Fruit fly (Drosophila melanogaster) whole organism, embryonic: ENCODE data around the gene CG13896.

Experiments used
- Bgb ChIP-seq: fragments of 200-800 bp; sonication (Bioruptor generic); IDR thresholded peaks from 2 replicates; pipeline ENCODE4 v1.3.6; 2022; ENCODE audit warnings: missing biosample characterization, missing genetic modification characterization; ENCODE audit not compliant: partially characterized antibody
- CG1024 ChIP-seq: fragments of 200-800 bp; sonication (Bioruptor generic); IDR thresholded peaks from 2 replicates; pipeline ENCODE4 v1.3.6; 2022; ENCODE audit warnings: missing biosample characterization, missing genetic modification characterization
- CG10543 ChIP-seq: fragments of 200-800 bp; sonication (Bioruptor generic); optimal IDR thresholded peaks from 3 replicates; lab custom pipeline; 2017; ENCODE audit warnings: missing biosample characterization, mild to moderate bottlenecking, missing genetic modification characterization, moderate library complexity
- CG11247 ChIP-seq: fragments of 200-800 bp; sonication (Bioruptor generic); IDR thresholded peaks from 2 replicates; pipeline ENCODE4 v1.3.6; 2022; ENCODE audit warnings: missing biosample characterization, missing genetic modification characterization
- CG12071 ChIP-seq: fragments of 200-800 bp; sonication (Bioruptor generic); optimal IDR thresholded peaks from 3 replicates; lab custom pipeline; 2018; ENCODE audit warnings: missing biosample characterization, mild to moderate bottlenecking, missing genetic modification characterization
- CG13287 ChIP-seq: fragments of 200-800 bp; sonication (Bioruptor generic); IDR thresholded peaks from 2 replicates; pipeline ENCODE4 v1.3.6; 2022; ENCODE audit warnings: missing biosample characterization, missing genetic modification characterization; ENCODE audit not compliant: partially characterized antibody
- CG13775 ChIP-seq: fragments of 200-800 bp; sonication (Bioruptor generic); optimal IDR thresholded peaks from 3 replicates; lab custom pipeline; 2017; ENCODE audit warnings: missing biosample characterization, mild to moderate bottlenecking, missing genetic modification characterization
- CG13894 ChIP-seq: fragments of 200-800 bp; sonication (Bioruptor generic); optimal IDR thresholded peaks from 3 replicates; lab custom pipeline; 2018; ENCODE audit warnings: missing biosample characterization, mild to moderate bottlenecking, missing genetic modification characterization, moderate library complexity
- CG14441 ChIP-seq: fragments of 200-800 bp; sonication (Bioruptor generic); IDR thresholded peaks from 2 replicates; pipeline ENCODE4 v1.3.6; 2022; ENCODE audit warnings: missing biosample characterization, missing genetic modification characterization
- CG1529 ChIP-seq: fragments of 200-800 bp; sonication (Bioruptor generic); optimal IDR thresholded peaks from 3 replicates; lab custom pipeline; 2018; ENCODE audit warnings: missing biosample characterization, missing genetic modification characterization
- CG17359 ChIP-seq: fragments of 200-800 bp; sonication (Bioruptor generic); optimal IDR thresholded peaks from 3 replicates; lab custom pipeline; 2018; ENCODE audit warnings: missing biosample characterization, mild to moderate bottlenecking, missing genetic modification characterization, moderate library complexity
- CG17385 ChIP-seq: fragments of 200-800 bp; sonication (Bioruptor generic); optimal IDR thresholded peaks from 3 replicates; lab custom pipeline; 2018; ENCODE audit warnings: missing biosample characterization, mild to moderate bottlenecking, missing genetic modification characterization
- CG1832 ChIP-seq: fragments of 200-800 bp; sonication (Bioruptor generic); optimal IDR thresholded peaks from 2 replicates; lab custom pipeline; 2017; ENCODE audit warnings: missing biosample characterization, mild to moderate bottlenecking, missing genetic modification characterization, inconsistent platforms
- CG18619 ChIP-seq: fragments of 200-800 bp; sonication (Bioruptor generic); optimal IDR thresholded peaks from 3 replicates; lab custom pipeline; 2017; ENCODE audit warnings: missing biosample characterization, mild to moderate bottlenecking, missing genetic modification characterization
- CG30403 ChIP-seq: fragments of 200-800 bp; sonication (Bioruptor generic); optimal IDR thresholded peaks from 3 replicates; lab custom pipeline; 2016; ENCODE audit warnings: missing biosample characterization, missing genetic modification characterization
- CG32772 ChIP-seq: fragments of 200-800 bp; sonication (Bioruptor generic); IDR thresholded peaks from 2 replicates; pipeline ENCODE4 v1.3.6; 2022; ENCODE audit warnings: missing biosample characterization, missing genetic modification characterization
- CG3407 ChIP-seq: fragments of 200-800 bp; sonication (Bioruptor generic); optimal IDR thresholded peaks from 2 replicates; lab custom pipeline; 2018; ENCODE audit warnings: missing biosample characterization, mild to moderate bottlenecking, missing genetic modification characterization
- CG3838 ChIP-seq: fragments of 200-800 bp; sonication (Bioruptor generic); optimal IDR thresholded peaks from 3 replicates; lab custom pipeline; 2016; ENCODE audit warnings: missing biosample characterization, missing genetic modification characterization
- CG4424 ChIP-seq: fragments of 200-800 bp; sonication (Bioruptor generic); optimal IDR thresholded peaks from 3 replicates; lab custom pipeline; 2016; ENCODE audit warnings: missing biosample characterization, missing genetic modification characterization
- CG4617 ChIP-seq: fragments of 200-800 bp; sonication (Bioruptor generic); optimal IDR thresholded peaks from 3 replicates; lab custom pipeline; 2016; ENCODE audit warnings: missing biosample characterization, missing genetic modification characterization, borderline replicate concordance
- CG4707 ChIP-seq: fragments of 200-800 bp; sonication (Bioruptor generic); optimal IDR thresholded peaks from 2 replicates; lab custom pipeline; 2018; ENCODE audit warnings: missing biosample characterization, mild to moderate bottlenecking, missing genetic modification characterization, moderate library complexity
- CG5245 ChIP-seq: fragments of 200-800 bp; sonication (Bioruptor generic); optimal IDR thresholded peaks from 3 replicates; lab custom pipeline; 2016; ENCODE audit warnings: missing biosample characterization, missing genetic modification characterization
- CG7928 ChIP-seq: fragments of 200-800 bp; sonication (Bioruptor generic); optimal IDR thresholded peaks from 2 replicates; lab custom pipeline; 2017; ENCODE audit warnings: missing biosample characterization, mild to moderate bottlenecking, missing genetic modification characterization
- CG8388 ChIP-seq: fragments of 200-800 bp; sonication (Bioruptor generic); optimal IDR thresholded peaks from 2 replicates; lab custom pipeline; 2019; ENCODE audit warnings: missing biosample characterization, mild to moderate bottlenecking, missing genetic modification characterization, moderate library complexity
- CG9817 ChIP-seq: fragments of 200-800 bp; sonication (Bioruptor generic); optimal IDR thresholded peaks from 2 replicates; lab custom pipeline; 2018; ENCODE audit warnings: missing biosample characterization, mild to moderate bottlenecking, missing genetic modification characterization, moderate library complexity
- Dad ChIP-seq: fragments of 200-800 bp; sonication (Bioruptor generic); optimal IDR thresholded peaks from 3 replicates; lab custom pipeline; 2016; ENCODE audit warnings: missing biosample characterization, missing genetic modification characterization
- Gug ChIP-seq: fragments of 200-800 bp; sonication (Bioruptor generic); IDR thresholded peaks from 4 replicates; pipeline ENCODE4 v1.3.6; 2022; ENCODE audit warnings: missing biosample characterization, missing genetic modification characterization
- HLH3B ChIP-seq: fragments of 200-800 bp; sonication (Bioruptor generic); IDR thresholded peaks from 2 replicates; pipeline ENCODE4 v1.3.6; 2022; ENCODE audit warnings: missing biosample characterization, missing genetic modification characterization
- Hsf ChIP-seq: fragments of 200-800 bp; sonication (Bioruptor generic); optimal IDR thresholded peaks from 3 replicates; lab custom pipeline; 2016; ENCODE audit warnings: missing biosample characterization, missing genetic modification characterization
- MTF-1 ChIP-seq: fragments of 200-800 bp; sonication (Bioruptor generic); optimal IDR thresholded peaks from 2 replicates; lab custom pipeline; 2018; ENCODE audit warnings: missing biosample characterization, mild to moderate bottlenecking, missing genetic modification characterization, borderline replicate concordance
- Nf-YA ChIP-seq: fragments of 200-800 bp; sonication (Bioruptor generic); IDR thresholded peaks from 2 replicates; pipeline ENCODE4 v1.3.6; 2022; ENCODE audit warnings: missing biosample characterization, missing genetic modification characterization
- Sox100B ChIP-seq: fragments of 200-800 bp; sonication (Bioruptor generic); optimal IDR thresholded peaks from 3 replicates; lab custom pipeline; 2018; ENCODE audit warnings: missing biosample characterization, mild to moderate bottlenecking, missing genetic modification characterization
- Sox102F ChIP-seq: fragments of 200-800 bp; sonication (Bioruptor generic); optimal IDR thresholded peaks from 2 replicates; lab custom pipeline; 2018; ENCODE audit warnings: missing biosample characterization, mild to moderate bottlenecking, missing genetic modification characterization, moderate library complexity
- Xrp1 ChIP-seq: fragments of 200-800 bp; sonication (Bioruptor generic); IDR thresholded peaks from 2 replicates; pipeline ENCODE4 v1.3.6; 2022; ENCODE audit warnings: missing biosample characterization, missing genetic modification characterization
- amos ChIP-seq: fragments of 200-800 bp; sonication (Bioruptor generic); IDR thresholded peaks from 2 replicates; pipeline ENCODE4 v1.3.6; 2022; ENCODE audit warnings: missing biosample characterization, missing genetic modification characterization; ENCODE audit not compliant: partially characterized antibody
- ap ChIP-seq: fragments of 200-800 bp; sonication (Bioruptor generic); IDR thresholded peaks from 2 replicates; pipeline ENCODE4 v1.3.6; 2022; ENCODE audit warnings: missing biosample characterization, missing genetic modification characterization
- ase ChIP-seq: fragments of 200-800 bp; sonication (Bioruptor generic); IDR thresholded peaks from 3 replicates; pipeline ENCODE4 v1.3.6; 2022; ENCODE audit warnings: missing biosample characterization, missing genetic modification characterization
- bigmax ChIP-seq: fragments of 200-800 bp; sonication (Bioruptor generic); optimal IDR thresholded peaks from 2 replicates; lab custom pipeline; 2018; ENCODE audit warnings: missing biosample characterization, mild to moderate bottlenecking, missing genetic modification characterization
- br ChIP-seq: fragments of >200 bp; optimal IDR thresholded peaks from 2 replicates; lab custom pipeline; 2017
- dm ChIP-seq: fragments of 200-800 bp; sonication (Bioruptor generic); optimal IDR thresholded peaks from 3 replicates; lab custom pipeline; 2016; ENCODE audit warnings: missing biosample characterization, missing genetic modification characterization
- eve ChIP-seq, 2 experiments: fragments of >200 bp; optimal IDR thresholded peaks; 2 replicates each; lab custom pipeline; 2017; ENCODE audit warnings: missing biosample characterization in 2 of 2, missing genetic modification characterization in 2 of 2
- eyg ChIP-seq: fragments of 200-800 bp; sonication (Bioruptor generic); optimal IDR thresholded peaks from 3 replicates; lab custom pipeline; 2016; ENCODE audit warnings: missing biosample characterization, missing genetic modification characterization
- gsb-n ChIP-seq: fragments of 200-800 bp; sonication (Bioruptor generic); optimal IDR thresholded peaks from 3 replicates; lab custom pipeline; 2018; ENCODE audit warnings: missing biosample characterization, mild to moderate bottlenecking, missing genetic modification characterization
- ind ChIP-seq: fragments of 200-800 bp; sonication (Bioruptor generic); optimal IDR thresholded peaks from 3 replicates; lab custom pipeline; 2016; ENCODE audit warnings: missing biosample characterization, missing genetic modification characterization
- jumu ChIP-seq: fragments of 200-800 bp; sonication (Bioruptor generic); optimal IDR thresholded peaks from 3 replicates; lab custom pipeline; 2016; ENCODE audit warnings: missing biosample characterization, missing genetic modification characterization
- maf-S ChIP-seq: fragments of 200-800 bp; sonication (Bioruptor generic); optimal IDR thresholded peaks from 2 replicates; lab custom pipeline; 2016; ENCODE audit warnings: missing biosample characterization, missing genetic modification characterization
- row ChIP-seq: fragments of 200-800 bp; sonication (Bioruptor generic); IDR thresholded peaks from 3 replicates; pipeline ENCODE4 v1.3.6; 2022; ENCODE audit warnings: missing biosample characterization, missing genetic modification characterization
- slp2 ChIP-seq: fragments of 200-800 bp; sonication (Bioruptor generic); optimal IDR thresholded peaks from 2 replicates; lab custom pipeline; 2016; ENCODE audit warnings: missing biosample characterization, missing genetic modification characterization
- tgo ChIP-seq: fragments of 200-800 bp; sonication (Bioruptor generic); IDR thresholded peaks from 3 replicates; pipeline ENCODE4 v1.3.6; 2022; ENCODE audit warnings: missing biosample characterization, missing genetic modification characterization
- ttk ChIP-seq: fragments of 200-800 bp; sonication (Bioruptor generic); IDR thresholded peaks from 2 replicates; pipeline ENCODE4 v2.1.2; 2022; ENCODE audit warnings: missing biosample characterization, missing genetic modification characterization
- wdn ChIP-seq: fragments of 200-800 bp; sonication (Bioruptor generic); IDR thresholded peaks from 2 replicates; pipeline ENCODE4 v1.3.6; 2022; ENCODE audit warnings: missing biosample characterization, missing genetic modification characterization
- zf30C ChIP-seq: fragments of 200-800 bp; sonication (Bioruptor generic); optimal IDR thresholded peaks from 3 replicates; lab custom pipeline; 2018; ENCODE audit warnings: missing biosample characterization, mild to moderate bottlenecking, missing genetic modification characterization

CG13896 gene

DNA sequence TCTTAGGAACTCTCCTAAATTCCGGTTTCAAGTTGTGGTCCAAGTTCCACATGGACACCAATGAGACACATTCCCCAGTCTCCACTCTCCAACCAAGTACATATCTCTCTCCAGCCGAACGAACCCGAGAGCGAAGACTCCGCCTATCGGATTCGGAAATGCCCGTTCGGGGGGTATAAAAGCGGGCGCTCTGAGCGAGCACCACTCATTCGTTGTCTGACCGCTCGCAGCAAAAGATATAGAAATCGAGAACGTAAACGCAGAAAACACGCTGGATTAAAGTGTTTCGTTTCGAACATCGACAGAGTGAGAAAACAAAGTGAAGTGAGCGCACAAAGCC is 37.5 kb upstream of the CG13896 start, which contains the start of gene emc (continued):
- TF ChIP-seq CG13894 (tag; lab: Kevin White, UChicago) (peak; percentile 88), dm (GFP tag; lab: Kevin White, UChicago) (no peak), CG13775 (GFP tag; lab: Kevin White, UChicago) (peak; percentile 13), CG4424 (GFP tag; lab: Kevin White, UChicago) (no peak), CG32772 (GFP tag; lab: Robert Waterston, UW) (no peak), Bgb (peak; percentile 67), CG30403 (no peak), CG14441 (GFP tag; lab: Robert Waterston, UW) (peak; percentile 26; the same call in 1 of the 2 replicates), ind (GFP tag; lab: Kevin White, UChicago) (no peak), CG3838 (GFP tag; lab: Kevin White, UChicago) (no peak), CG18619 (GFP tag; lab: Kevin White, UChicago) (peak; percentile 35), CG8388 (peak; percentile 31), eve (GFP tag; optimal IDR thresholded peaks at IDR 0.05; lab: Kevin White, UChicago) (no peak), CG1832 (GFP tag; lab: Kevin White, UChicago) (no peak), amos (GFP tag; lab: Robert Waterston, UW) (peak; percentile 62; the same call in 1 of the 2 replicates), Gug (GFP tag; lab: Robert Waterston, UW) (peak; percentile 17; the same call in 1 of the 4 replicates), CG12071 (GFP tag; lab: Kevin White, UChicago) (peak; percentile 78), row (no peak; the same call in 2 of the 3 replicates), tgo (GFP tag; lab: Robert Waterston, UW) (no peak), Nf-YA (GFP tag; lab: Robert Waterston, UW) (peak; percentile 62; the same call in 1 of the 2 replicates), Hsf (peak; percentile 14), CG1529 (GFP tag; lab: Kevin White, UChicago) (no peak), zf30C (GFP tag; lab: Kevin White, UChicago) (peak; percentile 73), CG3407 (GFP tag; lab: Kevin White, UChicago) (no peak), CG10543 (GFP tag; lab: Kevin White, UChicago) (peak; percentile 84), Sox102F (no peak), maf-S (GFP tag; lab: Kevin White, UChicago) (no peak), HLH3B (GFP tag; lab: Robert Waterston, UW) (no peak), CG9817 (tag; lab: Kevin White, UChicago) (no peak), CG7928 (GFP tag; lab: Kevin White, UChicago) (no peak), Sox100B (GFP tag; lab: Kevin White, UChicago) (no peak), ttk (GFP tag; lab: Robert Waterston, UW) (no peak), CG11247 (GFP tag; lab: Robert Waterston, UW) (no peak), Xrp1 (GFP tag; lab: Robert Waterston, UW) (peak; percentile 10; the same call in 1 of the 2 replicates), jumu (GFP tag; lab: Kevin White, UChicago) (no peak), CG5245 (GFP tag; lab: Kevin White, UChicago) (no peak), bigmax (peak; percentile 26), gsb-n (tag; lab: Kevin White, UChicago) (peak; percentile 49), eyg (GFP tag; lab: Kevin White, UChicago) (no peak), ase (GFP tag; lab: Robert Waterston, UW) (peak; percentile 33; the same call in 2 of the 3 replicates), Dad (GFP tag; lab: Kevin White, UChicago) (peak; percentile 56), CG13287 (GFP tag; lab: Robert Waterston, UW) (peak; percentile 43; the same call in 1 of the 2 replicates), CG4707 (GFP tag; lab: Kevin White, UChicago) (peak; percentile 76), br (lab: Kevin White, UChicago) (no peak), CG1024 (GFP tag; lab: Robert Waterston, UW) (no peak), slp2 (GFP tag; lab: Kevin White, UChicago) (no peak), MTF-1 (GFP tag; lab: Kevin White, UChicago) (peak; percentile 89), CG4617 (no peak), wdn (GFP tag; lab: Robert Waterston, UW) (no peak), ap (GFP tag; lab: Robert Waterston, UW) (no peak), CG17359 (tag; lab: Kevin White, UChicago) (peak; percentile 65), CG17385 (GFP tag; lab: Kevin White, UChicago) (peak; percentile 47)
